Worm (Caenorhabditis elegans) whole organism, mixed stage, embryonic: Measurements from ENCODE around the gene srt-52.

Experiments
- lin-13 ChIP-seq: fragments of 150-350 bp; optimal IDR thresholded peaks from 2 replicates; lab custom pipeline; 2014; ENCODE audit warnings: missing biosample characterization, missing genetic modification characterization
- lsy-2 ChIP-seq: fragments of 150-350 bp; optimal IDR thresholded peaks from 2 replicates; lab custom pipeline; 2014; ENCODE audit warnings: missing biosample characterization, missing genetic modification characterization
- nhr-76 ChIP-seq: sonication (generic microtip); optimal IDR thresholded peaks from 2 replicates; lab custom pipeline; 2017; ENCODE audit warnings: missing biosample characterization, missing genetic modification characterization
- tbx-8 ChIP-seq: fragments of 200-800 bp; sonication (Bioruptor generic); optimal IDR thresholded peaks from 2 replicates; lab custom pipeline; 2018; ENCODE audit warnings: mild to moderate bottlenecking, missing genetic modification characterization, moderate library complexity, missing compliant biosample characterization

DNA sequence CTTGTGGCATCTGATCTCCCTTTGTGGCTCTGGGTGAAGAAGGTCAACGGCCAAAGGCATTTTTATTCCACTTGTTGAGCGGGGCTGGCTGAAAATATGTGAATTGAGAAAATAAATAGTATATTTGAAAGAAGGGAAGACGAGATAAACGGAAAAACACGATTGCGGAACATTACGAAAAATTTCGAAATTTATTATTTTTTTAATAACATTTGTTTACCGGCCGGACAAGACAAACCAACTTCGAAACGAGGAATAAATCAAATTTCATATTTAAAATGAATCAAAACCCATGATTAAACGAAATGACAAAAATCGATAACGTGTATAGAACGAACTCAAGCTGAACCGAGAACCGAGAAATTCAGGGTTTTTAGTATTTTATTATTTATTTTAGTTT is 48.1 kb upstream of the srt-52 start, which contains the start of gene rps-27:
- TF ChIP-seq nhr-76 (tag; lab: Kevin White, UChicago): no peak
- no peak for TF ChIP-seq lin-13 (tag; lab: Kevin White, UChicago)
- no peak for TF ChIP-seq tbx-8 (GFP tag; lab: Kevin White, UChicago)
- no peak for TF ChIP-seq lsy-2
